Worm (Caenorhabditis elegans): ENCODE results near the gene F19D8.2.

ce11 chrX:13875913-13876312 lies 41.7 kb downstream of the F19D8.2 start:
- TF ChIP-seq ceh-34 (tag; optimal IDR thresholded peaks at IDR 0.05) (no peak), pqm-1 (tag; optimal IDR thresholded peaks at IDR 0.05) (no peak), fkh-10 (GFP tag; optimal IDR thresholded peaks at IDR 0.05) (no peak), nfya-1 (tag; optimal IDR thresholded peaks at IDR 0.05) (no peak), pag-3 (tag; optimal IDR thresholded peaks at IDR 0.05; ENCODE audit: borderline replicate concordance) (no peak)
